Worm (Caenorhabditis elegans): ENCODE results near the gene fbxa-75.

Gene fbxa-75

DNA sequence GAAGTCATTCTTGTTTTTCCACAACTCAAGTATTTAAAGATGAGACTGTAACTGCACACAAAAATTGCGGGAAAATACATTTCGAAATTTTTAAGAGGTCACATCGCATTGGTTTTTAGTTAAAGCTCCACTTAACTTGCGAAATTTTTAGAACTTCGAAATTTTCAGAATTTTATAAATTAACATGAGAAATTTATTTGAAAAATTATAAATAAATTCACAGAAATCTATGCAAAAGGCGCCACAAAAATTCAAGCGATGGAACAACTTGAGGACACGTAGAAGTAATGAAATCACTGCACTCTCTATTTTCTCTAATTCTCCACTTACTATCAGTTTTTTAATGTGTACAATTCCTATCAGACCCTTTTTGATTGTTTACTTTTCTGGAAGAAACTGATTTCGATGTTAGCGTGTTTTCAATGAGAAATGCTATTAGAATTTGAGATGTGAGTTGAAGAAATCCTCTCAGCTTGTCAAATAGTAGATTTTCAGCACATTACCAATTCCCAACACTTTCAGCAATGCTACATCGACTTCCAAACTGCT is 32.1 kb upstream of the fbxa-75 start, which contains the start of gene fbxa-31:
TSS of gene fbxa-31 (minus strand) at position 51 of the 549 bp plus-strand sequence.
- TF ChIP-seq madf-10 (tag; optimal IDR thresholded peaks at IDR 0.05), result no peak
- no peak for TF ChIP-seq nhr-27 (tag; optimal IDR thresholded peaks at IDR 0.05)
- TF ChIP-seq nhr-80 (tag; optimal IDR thresholded peaks at IDR 0.05), result peak; percentile 45
- TF ChIP-seq Y95B8A.8 (GFP tag; IDR thresholded peaks at IDR 0.05), result no peak
- no peak for TF ChIP-seq rec-8 (tag; optimal IDR thresholded peaks at IDR 0.05)
- no peak for TF ChIP-seq F39B2.1 (GFP tag; IDR thresholded peaks at IDR 0.05)
- no peak for TF ChIP-seq cebp-1 (GFP tag; IDR thresholded peaks at IDR 0.05)
- peak; percentile 23 for TF ChIP-seq cebp-1 (tag; optimal IDR thresholded peaks at IDR 0.05)
- TF ChIP-seq die-1 (tag; optimal IDR thresholded peaks at IDR 0.05), result no peak

ce11 chrIII:1273655-1274328 is 29.7 kb upstream of the fbxa-75 start, which contains the start of gene fbxa-29:
TSS of gene fbxa-29 (minus strand) at chrIII:1273705.
- TF ChIP-seq lin-54 (GFP tag; optimal IDR thresholded peaks at IDR 0.05) (no peak), sdz-38 (tag; optimal IDR thresholded peaks at IDR 0.05) (no peak), nhr-80 (tag; optimal IDR thresholded peaks at IDR 0.05) (peak; percentile 30)

DNA sequence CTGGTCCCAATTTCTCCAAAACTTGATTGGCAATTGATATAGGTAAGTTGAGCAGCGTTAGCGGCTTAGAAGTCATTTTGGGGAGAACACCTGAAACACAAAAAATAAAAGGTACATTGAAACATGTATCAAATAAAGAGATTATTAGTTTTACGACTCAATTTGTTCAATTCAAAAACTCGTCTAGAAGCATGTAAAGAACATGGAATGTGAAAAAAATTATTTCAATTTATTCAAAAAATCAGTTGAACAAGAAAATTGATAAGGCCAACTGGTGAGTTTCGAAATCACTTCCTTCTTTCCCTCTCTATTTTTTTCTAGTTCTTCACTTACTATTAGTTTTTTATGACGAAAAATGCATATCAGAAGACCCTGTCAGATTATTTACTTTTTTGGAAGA is 28.0 kb upstream of the fbxa-75 start, which contains the start of gene fbxa-30:
TSS of gene fbxa-30 (minus strand) at position 101 of the 400 bp plus-strand sequence.
- TF ChIP-seq nhr-80 (tag; optimal IDR thresholded peaks at IDR 0.05), result peak; percentile 5
- no peak for TF ChIP-seq cebp-1 (GFP tag; IDR thresholded peaks at IDR 0.05)
- peak; percentile 57 for TF ChIP-seq cebp-1 (tag; optimal IDR thresholded peaks at IDR 0.05)
- no peak for TF ChIP-seq hmg-20 (GFP tag; IDR thresholded peaks at IDR 0.05)

- TF ChIP-seq unc-62 (GFP tag; optimal IDR thresholded peaks at IDR 0.05) (peak; percentile 69), cebp-1 (GFP tag; IDR thresholded peaks at IDR 0.05) (peak; percentile 97), cebp-1 (tag; optimal IDR thresholded peaks at IDR 0.05) (peak; percentile 98), ztf-3 (GFP tag; optimal IDR thresholded peaks at IDR 0.05) (no peak), egl-44 (GFP tag; IDR thresholded peaks at IDR 0.05) (peak; percentile 52; the same call in 1 of the 2 replicates), pha-4 (tag; optimal IDR thresholded peaks at IDR 0.05) (peak; percentile 89), nhr-90 (tag; optimal IDR thresholded peaks at IDR 0.05) (peak; percentile 46), nfya-2 (GFP tag; IDR thresholded peaks at IDR 0.05) (no peak), sdz-38 (tag; optimal IDR thresholded peaks at IDR 0.05) (no peak), lin-40 (tag; optimal IDR thresholded peaks at IDR 0.05) (peak; percentile 2), F23B12.7 (tag; optimal IDR thresholded peaks at IDR 0.05; ENCODE audit: insufficient read depth) (peak; percentile 17), nfyb-1 (GFP tag; IDR thresholded peaks at IDR 0.05) (peak; percentile 69; the same call in 1 of the 2 replicates), ztf-22 (GFP tag; optimal IDR thresholded peaks at IDR 0.05) (peak; percentile 64), atf-7 (tag; optimal IDR thresholded peaks at IDR 0.05) (peak; percentile 64), rcor-1 (GFP tag; IDR thresholded peaks at IDR 0.05) (no peak), attf-5 (GFP tag; optimal IDR thresholded peaks at IDR 0.05) (peak; percentile 86), let-607 (tag; optimal IDR thresholded peaks at IDR 0.05) (peak in 1 of 2 experiments; percentile 29), tbp1 (GFP tag; optimal IDR thresholded peaks at IDR 0.05) (peak; percentile 35), Y79H2A.3 (GFP tag; conservative IDR thresholded peaks at IDR 0.05) (no peak), tlf-1 (GFP tag; optimal IDR thresholded peaks at IDR 0.05) (peak; percentile 3), nhr-80 (tag; optimal IDR thresholded peaks at IDR 0.05) (peak; percentile 97), ets-4 (GFP tag; optimal IDR thresholded peaks at IDR 0.05) (peak; percentile 86), repo-1 (tag; optimal IDR thresholded peaks at IDR 0.05) (no peak)
These were observed 24.3 kb upstream of the fbxa-75 start for ce11 chrIII:1279197-1279596.

Measured in whole organism, young adult.